Worm (Caenorhabditis elegans): ENCODE measurements around the gene srsx-26.

Gene srsx-26

DNA sequence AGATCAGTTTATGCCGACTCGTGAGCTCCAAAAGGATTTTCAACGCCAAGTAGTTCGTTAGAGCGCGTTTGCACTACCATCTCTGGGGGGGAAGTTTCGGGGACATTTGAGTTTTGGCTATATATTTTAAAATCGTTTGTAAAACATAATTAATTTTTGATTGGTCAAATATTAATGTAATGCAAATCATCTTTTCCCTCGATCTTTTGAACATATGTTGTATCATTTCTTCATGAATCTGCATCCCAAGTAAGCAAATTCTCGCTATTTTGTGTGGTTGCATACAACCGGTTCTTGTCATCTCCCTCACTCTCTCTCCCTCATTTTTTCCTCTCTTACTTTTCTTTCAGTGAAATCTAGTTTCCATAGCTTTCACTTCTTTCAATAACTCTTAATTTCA lies 29.7 kb downstream of the srsx-26 start (continued):
- no peak for TF ChIP-seq C38D4.7 (GFP tag; optimal IDR thresholded peaks at IDR 0.05)
- TF ChIP-seq hlh-8 (tag; optimal IDR thresholded peaks at IDR 0.05), result peak; percentile 52
- TF ChIP-seq npax-4 (tag; optimal IDR thresholded peaks at IDR 0.05), result no peak
- TF ChIP-seq hlh-15 (tag; optimal IDR thresholded peaks at IDR 0.05), result no peak
- no peak for TF ChIP-seq che-1 (tag; optimal IDR thresholded peaks at IDR 0.05)
- no peak for TF ChIP-seq pros-1 (tag; optimal IDR thresholded peaks at IDR 0.05)
- TF ChIP-seq ceh-18 (tag; optimal IDR thresholded peaks at IDR 0.05), result peak; percentile 54
- no peak for TF ChIP-seq mec-3 (tag; optimal IDR thresholded peaks at IDR 0.05; ENCODE audit: borderline replicate concordance)
- no peak for TF ChIP-seq dmd-4 (tag; optimal IDR thresholded peaks at IDR 0.05; ENCODE audit: borderline replicate concordance)
- peak; percentile 71 for TF ChIP-seq tbx-7 (tag; optimal IDR thresholded peaks at IDR 0.05)
- TF ChIP-seq lin-11 (tag; optimal IDR thresholded peaks at IDR 0.05), result no peak
- no peak for TF ChIP-seq eyg-1 (tag; optimal IDR thresholded peaks at IDR 0.05)
- peak; percentile 67 for TF ChIP-seq ceh-34 (tag; optimal IDR thresholded peaks at IDR 0.05)
- no peak for TF ChIP-seq syd-9 (tag; optimal IDR thresholded peaks at IDR 0.05)
- no peak for TF ChIP-seq lim-6 (tag; optimal IDR thresholded peaks at IDR 0.05)
- TF ChIP-seq nhr-11 (tag; optimal IDR thresholded peaks at IDR 0.05), result no peak
- peak; percentile 37 for TF ChIP-seq ceh-48 (tag; optimal IDR thresholded peaks at IDR 0.05)
- no peak for TF ChIP-seq hlh-6 (tag; optimal IDR thresholded peaks at IDR 0.05)
- no peak for TF ChIP-seq pqm-1 (tag; optimal IDR thresholded peaks at IDR 0.05)
- TF ChIP-seq ceh-24 (tag; optimal IDR thresholded peaks at IDR 0.05), result no peak
- peak; percentile 31 for TF ChIP-seq nfya-1 (tag; optimal IDR thresholded peaks at IDR 0.05)
- peak; percentile 23 for TF ChIP-seq sdc-2 (tag; optimal IDR thresholded peaks at IDR 0.05)
- peak; percentile 19 for TF ChIP-seq unc-42 (tag; optimal IDR thresholded peaks at IDR 0.05)
- no peak for TF ChIP-seq nhr-232 (tag; optimal IDR thresholded peaks at IDR 0.05)
- no peak for TF ChIP-seq ceh-6 (GFP tag; optimal IDR thresholded peaks at IDR 0.05)
- TF ChIP-seq C08G9.2 (tag; optimal IDR thresholded peaks at IDR 0.05), result peak; percentile 77
- no peak for TF ChIP-seq fkh-10 (GFP tag; optimal IDR thresholded peaks at IDR 0.05)
- TF ChIP-seq K02D7.2 (tag; optimal IDR thresholded peaks at IDR 0.05), result no peak
- TF ChIP-seq ceh-30 (tag; optimal IDR thresholded peaks at IDR 0.05), result no peak
- TF ChIP-seq pax-1 (tag; optimal IDR thresholded peaks at IDR 0.05), result no peak
- TF ChIP-seq ceh-2 (tag; optimal IDR thresholded peaks at IDR 0.05), result peak; percentile 63
- peak; percentile 73 for TF ChIP-seq ets-4 (tag; optimal IDR thresholded peaks at IDR 0.05)
- no peak for TF ChIP-seq sox-2 (GFP tag; IDR thresholded peaks at IDR 0.05)
- peak; percentile 85 for TF ChIP-seq ref-2 (tag; optimal IDR thresholded peaks at IDR 0.05)
- no peak for TF ChIP-seq ceh-45 (GFP tag; IDR thresholded peaks at IDR 0.05)
- TF ChIP-seq Y22D7AL.16 (tag; optimal IDR thresholded peaks at IDR 0.05), result no peak

DNA sequence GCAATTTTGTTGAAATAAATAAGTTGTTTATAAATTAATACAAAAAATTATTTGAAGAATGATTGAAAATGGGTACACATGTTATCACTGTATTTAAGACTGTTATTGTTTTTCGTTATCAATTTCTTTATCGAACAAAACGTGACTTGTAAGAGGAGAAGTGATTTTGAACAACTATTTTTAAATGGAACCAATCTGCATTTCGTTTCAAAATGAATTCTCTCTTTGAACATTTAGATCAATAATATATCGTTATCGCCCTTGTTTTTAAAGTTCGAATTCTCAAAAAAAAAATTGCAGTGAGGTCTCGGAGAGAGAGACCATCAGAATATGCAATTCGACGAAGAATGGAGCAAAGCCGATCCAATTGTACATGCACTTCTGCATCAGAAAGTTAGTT lies 30.8 kb downstream of the srsx-26 start, which contains the start of gene cul-5:
TSS of gene cul-5 (plus strand) at position 301 of the 400 bp plus-strand sequence.
- peak; percentile 11 for TF ChIP-seq elt-2 (tag; optimal IDR thresholded peaks at IDR 0.05)
- no peak for TF ChIP-seq ceh-48 (tag; optimal IDR thresholded peaks at IDR 0.05)
- TF ChIP-seq zip-5 (tag; optimal IDR thresholded peaks at IDR 0.05), result no peak

- TF ChIP-seq pqm-1 (tag; optimal IDR thresholded peaks at IDR 0.05), result no peak
- no peak for TF ChIP-seq ceh-19 (GFP tag; optimal IDR thresholded peaks at IDR 0.05)
- no peak for TF ChIP-seq ceh-31 (tag; optimal IDR thresholded peaks at IDR 0.05)
These were observed 34.5 kb downstream of the srsx-26 start, which contains the start of gene ZK856.4 for ce11 chrV:10182984-10183383. Gene ZK856.4, plus strand, starts transcription at chrV:10183284.

DNA sequence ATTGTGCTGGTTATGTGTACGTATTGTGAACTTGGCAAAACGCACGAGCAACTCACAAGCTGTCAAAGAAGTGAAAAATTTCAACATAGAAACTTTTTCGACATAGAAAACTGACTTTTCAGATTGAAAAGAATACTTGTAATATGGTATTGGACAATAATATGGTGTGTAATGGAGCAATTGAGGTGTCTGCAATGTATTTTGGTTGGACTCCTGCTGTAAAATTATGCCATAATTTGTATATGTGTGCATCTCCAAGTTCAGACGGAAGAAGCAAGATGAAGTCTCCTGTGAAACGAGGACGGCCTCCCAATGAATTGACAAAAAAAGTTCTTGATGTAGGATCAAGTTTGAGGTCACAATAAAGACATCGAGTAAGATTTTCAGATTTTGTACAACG lies 35.4 kb downstream of the srsx-26 start:
- TF ChIP-seq madf-2 (tag; optimal IDR thresholded peaks at IDR 0.05) (no peak), tbx-2 (tag; optimal IDR thresholded peaks at IDR 0.05) (no peak), hlh-15 (tag; optimal IDR thresholded peaks at IDR 0.05) (no peak), sox-4 (tag; optimal IDR thresholded peaks at IDR 0.05) (no peak), K02D7.2 (tag; optimal IDR thresholded peaks at IDR 0.05) (no peak), nhr-232 (tag; optimal IDR thresholded peaks at IDR 0.05) (no peak), tbx-7 (tag; optimal IDR thresholded peaks at IDR 0.05) (no peak), hlh-6 (tag; optimal IDR thresholded peaks at IDR 0.05) (no peak), unc-42 (tag; optimal IDR thresholded peaks at IDR 0.05) (no peak), eyg-1 (tag; optimal IDR thresholded peaks at IDR 0.05) (no peak), pros-1 (tag; optimal IDR thresholded peaks at IDR 0.05) (no peak), che-1 (tag; optimal IDR thresholded peaks at IDR 0.05) (no peak), elt-2 (tag; optimal IDR thresholded peaks at IDR 0.05) (no peak), C08G9.2 (tag; optimal IDR thresholded peaks at IDR 0.05) (no peak), lim-6 (tag; optimal IDR thresholded peaks at IDR 0.05) (no peak), nfya-1 (tag; optimal IDR thresholded peaks at IDR 0.05) (no peak)
